Worm (Caenorhabditis elegans) whole organism, L1 larva: ENCODE data around the gene C24D10.2.

Source experiments
- C04F5.9 ChIP-seq: sonication (generic microtip); optimal IDR thresholded peaks from 2 replicates; lab custom pipeline; 2016; ENCODE audit warnings: missing genetic modification characterization, missing compliant biosample characterization
- C16A3.4 ChIP-seq: fragments of 150-350 bp; optimal IDR thresholded peaks from 2 replicates; lab custom pipeline; 2014; ENCODE audit warnings: missing biosample characterization, missing genetic modification characterization
- aha-1 ChIP-seq: fragments of 150-350 bp; optimal IDR thresholded peaks from 2 replicates; lab custom pipeline; 2014; ENCODE audit warnings: missing biosample characterization, missing genetic modification characterization
- ama-1 ChIP-seq: fragments of 150-350 bp; optimal IDR thresholded peaks from 2 replicates; lab custom pipeline; 2014
- blmp-1 ChIP-seq: fragments of 150-350 bp; optimal IDR thresholded peaks from 2 replicates; lab custom pipeline; 2014; ENCODE audit warnings: missing biosample characterization, missing genetic modification characterization
- ceh-63 ChIP-seq: fragments of 200-800 bp; sonication (Bioruptor generic); optimal IDR thresholded peaks from 2 replicates; lab custom pipeline; 2018; ENCODE audit warnings: mild to moderate bottlenecking, missing genetic modification characterization, missing compliant biosample characterization
- ceh-82 ChIP-seq, 3 experiments: fragments of 150-350 bp in 1 of 3; sonication (generic microtip) in 2 of 3; optimal IDR thresholded peaks; 2 replicates each; lab custom pipeline; 2014 to 2017; ENCODE audit warnings: missing biosample characterization in 3 of 3, missing genetic modification characterization in 3 of 3
- ces-1 ChIP-seq: fragments of 150-350 bp; optimal IDR thresholded peaks from 2 replicates; lab custom pipeline; 2014; ENCODE audit warnings: missing biosample characterization, missing genetic modification reagents, missing genetic modification characterization
- dsc-1 ChIP-seq: sonication (generic microtip); optimal IDR thresholded peaks from 2 replicates; lab custom pipeline; 2016; ENCODE audit warnings: mild to moderate bottlenecking, missing genetic modification characterization, missing compliant biosample characterization
- efl-1 ChIP-seq, 4 experiments: fragments of 150-350 bp; optimal IDR thresholded peaks in 3 of 4; peaks in 1 of 4; 1 replicate in 1 of 4; 2 replicates in 3 of 4; lab custom pipeline; 2014; ENCODE audit warnings: missing biosample characterization in 2 of 4, missing genetic modification characterization in 2 of 4, missing genetic modification reagents in 2 of 4
- efl-3 ChIP-seq: fragments of 200-800 bp; sonication (Bioruptor generic); optimal IDR thresholded peaks from 2 replicates; lab custom pipeline; 2018; ENCODE audit warnings: mild to moderate bottlenecking, missing genetic modification characterization, missing compliant biosample characterization
- elt-2 ChIP-seq: sonication (generic microtip); optimal IDR thresholded peaks from 2 replicates; lab custom pipeline; 2016; ENCODE audit warnings: missing genetic modification characterization, mild to moderate bottlenecking, inconsistent platforms, missing compliant biosample characterization, missing genetic modification reagents
- elt-3 ChIP-seq, 6 experiments: fragments of 150-350 bp in 1 of 6; sonication (generic microtip); optimal IDR thresholded peaks; 2 replicates each; lab custom pipeline; 2017 to 2018; ENCODE audit warnings: missing biosample characterization in 6 of 6, missing genetic modification characterization in 6 of 6, inconsistent platforms in 1 of 6
- ets-5 ChIP-seq: fragments of 200-800 bp; sonication (Bioruptor generic); IDR thresholded peaks from 2 replicates; pipeline ENCODE4 v1.3.6; 2022; ENCODE audit warnings: missing genetic modification characterization, missing compliant biosample characterization
- grh-1 ChIP-seq: fragments of 200-800 bp; sonication (Bioruptor generic); IDR thresholded peaks from 2 replicates; pipeline ENCODE4 v1.3.6; 2022; ENCODE audit warnings: missing genetic modification reagents, missing genetic modification characterization, missing compliant biosample characterization
- hlh-4 ChIP-seq: sonication (generic microtip); optimal IDR thresholded peaks from 2 replicates; lab custom pipeline; 2016; ENCODE audit warnings: mild to moderate bottlenecking, missing genetic modification characterization, missing compliant biosample characterization
- hpl-2 ChIP-seq: fragments of 150-350 bp; optimal IDR thresholded peaks from 2 replicates; lab custom pipeline; 2014; ENCODE audit warnings: missing biosample characterization, missing genetic modification reagents, missing genetic modification characterization
- irx-1 ChIP-seq: sonication (generic microtip); optimal IDR thresholded peaks from 2 replicates; lab custom pipeline; 2016; ENCODE audit warnings: missing genetic modification characterization, missing compliant biosample characterization
- lin-13 ChIP-seq: fragments of 150-350 bp; optimal IDR thresholded peaks from 2 replicates; lab custom pipeline; 2014; ENCODE audit warnings: missing biosample characterization, missing genetic modification reagents, missing genetic modification characterization
- lin-35 ChIP-seq, 2 experiments: fragments of 150-350 bp; optimal IDR thresholded peaks; 2 replicates each; lab custom pipeline; 2014; ENCODE audit warnings: missing biosample characterization in 2 of 2, missing genetic modification characterization in 2 of 2, missing genetic modification reagents in 2 of 2
- lin-39 ChIP-seq: fragments of 150-350 bp; optimal IDR thresholded peaks from 2 replicates; lab custom pipeline; 2014; ENCODE audit warnings: missing biosample characterization, missing genetic modification reagents, missing genetic modification characterization
- lsy-2 ChIP-seq, 2 experiments: fragments of 150-350 bp; optimal IDR thresholded peaks; 2 replicates each; lab custom pipeline; 2014; ENCODE audit warnings: missing biosample characterization in 2 of 2, missing genetic modification characterization in 2 of 2
- mab-9 ChIP-seq: fragments of 200-800 bp; sonication (Bioruptor generic); IDR thresholded peaks from 2 replicates; pipeline ENCODE4 v1.3.6; 2022; ENCODE audit warnings: missing genetic modification reagents, missing genetic modification characterization, missing compliant biosample characterization
- mdl-1 ChIP-seq, 2 experiments: fragments of 150-350 bp; optimal IDR thresholded peaks; 2 replicates each; lab custom pipeline; 2014 to 2017; ENCODE audit warnings: missing biosample characterization in 2 of 2, missing genetic modification characterization in 2 of 2, inconsistent platforms in 1 of 2
- mef-2 ChIP-seq: fragments of 150-350 bp; optimal IDR thresholded peaks from 2 replicates; lab custom pipeline; 2014; ENCODE audit warnings: missing biosample characterization, missing genetic modification characterization
- mep-1 ChIP-seq: fragments of 150-350 bp; optimal IDR thresholded peaks from 2 replicates; lab custom pipeline; 2014; ENCODE audit warnings: missing biosample characterization, missing genetic modification characterization
- nhr-11 ChIP-seq: fragments of 150-350 bp; optimal IDR thresholded peaks from 2 replicates; lab custom pipeline; 2014; ENCODE audit warnings: missing biosample characterization, missing genetic modification characterization
- nhr-19 ChIP-seq: fragments of 200-800 bp; sonication (Bioruptor generic); conservative IDR thresholded peaks from 2 replicates; pipeline ENCODE4 v1.3.6; 2022; ENCODE audit warnings: missing genetic modification characterization, missing compliant biosample characterization
- nhr-20 ChIP-seq: sonication (generic microtip); optimal IDR thresholded peaks from 2 replicates; lab custom pipeline; 2016; ENCODE audit warnings: mild to moderate bottlenecking, missing genetic modification characterization, missing compliant biosample characterization
- nhr-47 ChIP-seq: sonication (generic microtip); optimal IDR thresholded peaks from 2 replicates; lab custom pipeline; 2016; ENCODE audit warnings: mild to moderate bottlenecking, missing genetic modification characterization, moderate library complexity, missing compliant biosample characterization
- nhr-71 ChIP-seq: sonication (generic microtip); optimal IDR thresholded peaks from 2 replicates; lab custom pipeline; 2016; ENCODE audit warnings: mild to moderate bottlenecking, missing genetic modification characterization, moderate library complexity, missing compliant biosample characterization
- nhr-77 ChIP-seq: fragments of 150-350 bp; optimal IDR thresholded peaks from 2 replicates; lab custom pipeline; 2014; ENCODE audit warnings: missing biosample characterization, missing genetic modification characterization
- nhr-85 ChIP-seq: sonication (generic microtip); peaks from one replicate; lab custom pipeline; 2016; ENCODE audit warnings: missing genetic modification characterization, inconsistent platforms, missing compliant biosample characterization
- nhr-90 ChIP-seq: sonication (generic microtip); optimal IDR thresholded peaks from 2 replicates; lab custom pipeline; 2016; ENCODE audit warnings: mild to moderate bottlenecking, missing genetic modification characterization, missing compliant biosample characterization; ENCODE audit not compliant: poor library complexity
- pax-3 ChIP-seq: fragments of 200-800 bp; sonication (Bioruptor generic); optimal IDR thresholded peaks from 2 replicates; lab custom pipeline; 2018; ENCODE audit warnings: mild to moderate bottlenecking, missing genetic modification characterization, moderate library complexity, missing compliant biosample characterization
- rnt-1 ChIP-seq: sonication (generic microtip); optimal IDR thresholded peaks from 2 replicates; lab custom pipeline; 2016; ENCODE audit warnings: mild to moderate bottlenecking, missing genetic modification characterization, moderate library complexity, missing compliant biosample characterization
- skn-1 ChIP-seq: fragments of 150-350 bp; optimal IDR thresholded peaks from 2 replicates; lab custom pipeline; 2014; ENCODE audit warnings: missing biosample characterization, missing genetic modification characterization
- snu-23 ChIP-seq: sonication (generic microtip); optimal IDR thresholded peaks from 2 replicates; lab custom pipeline; 2016; ENCODE audit warnings: missing genetic modification characterization, missing compliant biosample characterization
- tlp-1 ChIP-seq: fragments of 150-350 bp; optimal IDR thresholded peaks from 2 replicates; lab custom pipeline; 2014; ENCODE audit warnings: missing biosample characterization, missing genetic modification characterization
- unc-30 ChIP-seq: sonication (generic microtip); optimal IDR thresholded peaks from 2 replicates; lab custom pipeline; 2017; ENCODE audit warnings: missing biosample characterization, missing genetic modification characterization
- unc-62 ChIP-seq: fragments of 150-350 bp; optimal IDR thresholded peaks from 2 replicates; lab custom pipeline; 2014; ENCODE audit warnings: missing biosample characterization, missing genetic modification reagents, missing genetic modification characterization
- unc-86 ChIP-seq: sonication (generic microtip); optimal IDR thresholded peaks from 2 replicates; lab custom pipeline; 2016; ENCODE audit warnings: missing genetic modification characterization, missing compliant biosample characterization
- unc-98 ChIP-seq: fragments of 200-800 bp; sonication (Bioruptor generic); IDR thresholded peaks from 2 replicates; pipeline ENCODE4 v1.3.6; 2022; ENCODE audit warnings: missing genetic modification characterization, missing compliant biosample characterization
- xbp-1 ChIP-seq: sonication (generic microtip); optimal IDR thresholded peaks from 2 replicates; lab custom pipeline; 2016; ENCODE audit warnings: missing genetic modification characterization, missing compliant biosample characterization
- zag-1 ChIP-seq: fragments of 150-350 bp; optimal IDR thresholded peaks from 2 replicates; lab custom pipeline; 2014; ENCODE audit warnings: missing biosample characterization, missing genetic modification characterization
- zip-4 ChIP-seq: fragments of 200-800 bp; sonication (Bioruptor generic); optimal IDR thresholded peaks from 2 replicates; lab custom pipeline; 2018; ENCODE audit warnings: mild to moderate bottlenecking, missing genetic modification characterization, moderate library complexity, missing compliant biosample characterization
- ztf-11 ChIP-seq, 2 experiments: sonication (generic microtip); optimal IDR thresholded peaks; 2 replicates each; lab custom pipeline; 2016 to 2017; ENCODE audit warnings: missing genetic modification characterization in 2 of 2, missing biosample characterization in 1 of 2, missing compliant biosample characterization in 1 of 2

Gene C24D10.2

DNA sequence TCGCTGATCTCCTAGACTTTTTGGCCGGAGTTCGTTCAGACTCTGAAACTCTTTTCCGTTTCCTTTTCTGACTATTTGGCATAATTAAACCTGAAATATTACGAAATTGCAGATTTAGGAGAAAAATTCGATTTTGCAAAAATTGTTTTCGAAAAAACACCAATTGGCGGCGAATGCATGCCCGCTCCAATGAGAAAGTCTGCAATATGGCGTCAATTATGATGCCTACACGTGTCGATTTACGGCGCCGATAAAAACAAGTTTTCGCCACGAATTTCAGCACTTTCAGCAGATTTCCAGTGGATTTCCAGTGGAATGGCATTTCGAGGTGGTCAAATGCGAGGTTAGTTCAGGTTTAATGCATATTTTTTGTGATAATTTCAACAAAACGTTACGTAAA, 46.3 kb downstream of the C24D10.2 start, which contains the start of the genes Y59E9AL.36 and nbet-1 (continued):
- TF ChIP-seq zip-4 (GFP tag; lab: Kevin White, UChicago) (peak; percentile 21), ces-1 (GFP tag; lab: Kevin White, UChicago) (no peak), C16A3.4 (tag; lab: Kevin White, UChicago) (peak; percentile 90), nhr-47 (peak; percentile 85), zag-1 (tag; lab: Kevin White, UChicago) (no peak), unc-62 (no peak), lsy-2 (tag; optimal IDR thresholded peaks at IDR 0.05; lab: Kevin White, UChicago) (peak; percentile 81 to 90), tlp-1 (tag; lab: Kevin White, UChicago) (no peak), nhr-71 (peak; percentile 82), nhr-19 (GFP tag; lab: Robert Waterston, UW) (peak; percentile 53), unc-86 (tag; lab: Kevin White, UChicago) (peak; percentile 56), mdl-1 (tag; optimal IDR thresholded peaks at IDR 0.05; lab: Kevin White, UChicago) (peak in 1 of 2 experiments; percentile 78), unc-98 (GFP tag; lab: Robert Waterston, UW) (no peak), grh-1 (peak; percentile 65), elt-3 (tag; optimal IDR thresholded peaks at IDR 0.05; lab: Kevin White, UChicago) (peak in 2 of 6 experiments; percentile 37 to 40), irx-1 (tag; lab: Kevin White, UChicago) (peak; percentile 61), rnt-1 (tag; lab: Kevin White, UChicago) (peak; percentile 84), nhr-11 (tag; lab: Kevin White, UChicago) (peak; percentile 54), nhr-77 (peak; percentile 64), efl-1 (optimal IDR thresholded peaks at IDR 0.05; lab: Kevin White, UChicago) (peak; percentile 89 to 91), efl-1 (GFP tag; optimal IDR thresholded peaks at IDR 0.05 in 1 of 2; lab: Kevin White, UChicago) (peak; percentile 89 to 99), ceh-82 (tag; optimal IDR thresholded peaks at IDR 0.05; lab: Kevin White, UChicago) (peak; percentile 39 to 90 (median 68)), nhr-85 (tag; lab: Kevin White, UChicago) (peak; percentile 71), xbp-1 (tag; lab: Kevin White, UChicago) (peak; percentile 81), ztf-11 (tag; optimal IDR thresholded peaks at IDR 0.05; lab: Kevin White, UChicago) (no peak), hpl-2 (GFP tag; lab: Kevin White, UChicago) (peak; percentile 15), nhr-90 (tag; lab: Kevin White, UChicago) (peak; percentile 65), blmp-1 (tag; lab: Kevin White, UChicago) (peak; percentile 43), C04F5.9 (tag; lab: Kevin White, UChicago) (peak; percentile 41), mab-9 (GFP tag; lab: Robert Waterston, UW) (no peak), skn-1 (tag; lab: Kevin White, UChicago) (peak; percentile 70), elt-2 (tag; lab: Kevin White, UChicago) (peak; percentile 15), nhr-20 (tag; lab: Kevin White, UChicago) (peak; percentile 72), unc-30 (no peak), lin-13 (GFP tag; lab: Kevin White, UChicago) (peak; percentile 61), lin-35 (GFP tag; optimal IDR thresholded peaks at IDR 0.05; lab: Kevin White, UChicago) (peak; percentile 86 to 95)

DNA sequence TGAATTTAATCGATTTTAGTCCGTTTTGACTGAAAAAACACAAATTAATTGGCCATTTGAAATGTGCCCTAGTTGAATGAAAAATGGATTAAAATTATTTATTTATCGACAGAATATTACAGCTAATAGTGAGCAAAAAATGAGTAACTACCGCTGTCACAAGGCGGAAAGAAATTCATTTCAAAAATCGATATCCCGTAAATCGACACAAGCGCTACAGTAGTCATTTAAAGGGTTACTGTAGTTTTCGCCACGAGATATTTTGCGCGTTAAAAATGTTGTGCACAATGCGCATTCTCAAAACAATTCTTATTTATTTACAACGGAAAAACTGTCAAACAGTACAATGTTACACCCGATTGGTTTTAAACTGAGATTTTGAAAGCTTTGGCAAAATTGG, 47.5 kb downstream of the C24D10.2 start:
- TF ChIP-seq ama-1 (lab: Kevin White, UChicago) (no peak), ets-5 (GFP tag; lab: Robert Waterston, UW) (no peak), hpl-2 (GFP tag; lab: Kevin White, UChicago) (no peak), lin-39 (tag; lab: Kevin White, UChicago) (no peak), pax-3 (no peak), ces-1 (GFP tag; lab: Kevin White, UChicago) (no peak), mef-2 (tag; lab: Kevin White, UChicago) (no peak), hlh-4 (tag; lab: Kevin White, UChicago) (no peak), dsc-1 (tag; lab: Kevin White, UChicago) (no peak), mep-1 (tag; lab: Kevin White, UChicago) (no peak), irx-1 (tag; lab: Kevin White, UChicago) (no peak), skn-1 (tag; lab: Kevin White, UChicago) (no peak), aha-1 (tag; lab: Kevin White, UChicago) (no peak), snu-23 (GFP tag; lab: Kevin White, UChicago) (no peak), efl-3 (GFP tag; lab: Kevin White, UChicago) (no peak), ceh-63 (no peak), C16A3.4 (tag; lab: Kevin White, UChicago) (no peak), ceh-82 (tag; optimal IDR thresholded peaks at IDR 0.05; lab: Kevin White, UChicago) (no peak)
